Worm (Caenorhabditis elegans) whole organism, mixed stage, embryonic: Measurements from ENCODE around the gene dnc-2.

Experiments used
- M03D4.4 ChIP-seq: sonication (generic microtip); optimal IDR thresholded peaks from 2 replicates; lab custom pipeline; 2017; ENCODE audit warnings: mild to moderate bottlenecking, missing genetic modification characterization, missing compliant biosample characterization
- bed-3 ChIP-seq: fragments of 200-800 bp; sonication (Bioruptor generic); optimal IDR thresholded peaks from 3 replicates; lab custom pipeline; 2018; ENCODE audit warnings: mild to moderate bottlenecking, missing genetic modification characterization, moderate library complexity, missing compliant biosample characterization
- blmp-1 ChIP-seq: fragments of 150-350 bp; optimal IDR thresholded peaks from 2 replicates; lab custom pipeline; 2014; ENCODE audit warnings: missing biosample characterization, missing genetic modification characterization
- ceh-39 ChIP-seq: fragments of 150-350 bp; optimal IDR thresholded peaks from 2 replicates; lab custom pipeline; 2014; ENCODE audit warnings: missing biosample characterization, missing genetic modification characterization
- ceh-43 ChIP-seq: fragments of 200-800 bp; sonication (Bioruptor generic); optimal IDR thresholded peaks from 2 replicates; lab custom pipeline; 2018; ENCODE audit warnings: mild to moderate bottlenecking, missing genetic modification characterization, moderate library complexity, missing compliant biosample characterization
- ceh-83 ChIP-seq: fragments of 200-800 bp; sonication (Bioruptor generic); optimal IDR thresholded peaks from 2 replicates; lab custom pipeline; 2018; ENCODE audit warnings: mild to moderate bottlenecking, missing genetic modification characterization, missing compliant biosample characterization
- ces-1 ChIP-seq: fragments of 150-350 bp; optimal IDR thresholded peaks from 2 replicates; lab custom pipeline; 2014; ENCODE audit warnings: missing biosample characterization, missing genetic modification reagents, missing genetic modification characterization
- cnd-1 ChIP-seq: fragments of 200-800 bp; sonication (Bioruptor generic); optimal IDR thresholded peaks from 2 replicates; lab custom pipeline; 2018; ENCODE audit warnings: mild to moderate bottlenecking, missing genetic modification characterization, missing compliant biosample characterization
- drap-1 ChIP-seq: fragments of 200-800 bp; sonication (Bioruptor generic); optimal IDR thresholded peaks from 3 replicates; lab custom pipeline; 2018; ENCODE audit warnings: mild to moderate bottlenecking, missing genetic modification characterization, missing compliant biosample characterization
- elt-1 ChIP-seq: sonication (generic microtip); optimal IDR thresholded peaks from 2 replicates; lab custom pipeline; 2017; ENCODE audit warnings: missing genetic modification characterization, mild to moderate bottlenecking, missing compliant biosample characterization, antibody characterized with exemption, moderate library complexity, borderline replicate concordance; ENCODE audit not compliant: insufficient read depth
- elt-3 ChIP-seq: fragments of 150-350 bp; optimal IDR thresholded peaks from 2 replicates; lab custom pipeline; 2014; ENCODE audit warnings: missing biosample characterization, missing genetic modification characterization
- flh-1 ChIP-seq: fragments of 200-800 bp; sonication (Bioruptor generic); optimal IDR thresholded peaks from 2 replicates; lab custom pipeline; 2018; ENCODE audit warnings: mild to moderate bottlenecking, missing genetic modification characterization, moderate library complexity, missing compliant biosample characterization
- ham-2 ChIP-seq: fragments of 200-800 bp; sonication (Bioruptor generic); optimal IDR thresholded peaks from 2 replicates; lab custom pipeline; 2018; ENCODE audit warnings: mild to moderate bottlenecking, missing genetic modification characterization, missing compliant biosample characterization
- hlh-1 ChIP-seq: fragments of 150-350 bp; optimal IDR thresholded peaks from 2 replicates; lab custom pipeline; 2014; ENCODE audit warnings: missing biosample characterization, missing genetic modification reagents, missing genetic modification characterization
- lin-32 ChIP-seq: fragments of 200-800 bp; sonication (Bioruptor generic); optimal IDR thresholded peaks from 2 replicates; lab custom pipeline; 2018; ENCODE audit warnings: mild to moderate bottlenecking, missing genetic modification characterization, missing compliant biosample characterization
- lsy-2 ChIP-seq: fragments of 150-350 bp; optimal IDR thresholded peaks from 2 replicates; lab custom pipeline; 2014; ENCODE audit warnings: missing biosample characterization, missing genetic modification characterization
- mab-5 ChIP-seq: fragments of 150-350 bp; optimal IDR thresholded peaks from 2 replicates; lab custom pipeline; 2014; ENCODE audit warnings: missing biosample characterization, missing genetic modification characterization
- mep-1 ChIP-seq: fragments of 150-350 bp; optimal IDR thresholded peaks from 2 replicates; lab custom pipeline; 2017; ENCODE audit warnings: missing biosample characterization, missing genetic modification reagents, missing genetic modification characterization, inconsistent platforms
- mls-2 ChIP-seq: sonication (generic microtip); optimal IDR thresholded peaks from 2 replicates; lab custom pipeline; 2016; ENCODE audit warnings: mild to moderate bottlenecking, missing genetic modification characterization, moderate library complexity, missing compliant biosample characterization
- nhr-12 ChIP-seq: fragments of 150-350 bp; optimal IDR thresholded peaks from 2 replicates; lab custom pipeline; 2014; ENCODE audit warnings: missing biosample characterization, missing genetic modification characterization
- nhr-2 ChIP-seq: fragments of 150-350 bp; optimal IDR thresholded peaks from 2 replicates; lab custom pipeline; 2014; ENCODE audit warnings: missing biosample characterization, missing genetic modification characterization
- nhr-237 ChIP-seq: fragments of 150-350 bp; optimal IDR thresholded peaks from 2 replicates; lab custom pipeline; 2014; ENCODE audit warnings: missing biosample characterization, missing genetic modification characterization
- nhr-76 ChIP-seq: sonication (generic microtip); optimal IDR thresholded peaks from 2 replicates; lab custom pipeline; 2017; ENCODE audit warnings: missing biosample characterization, missing genetic modification characterization
- pha-4 ChIP-seq: fragments of 150-350 bp; optimal IDR thresholded peaks from 2 replicates; lab custom pipeline; 2018; ENCODE audit warnings: missing biosample characterization, missing genetic modification reagents, missing genetic modification characterization
- snpc-4 ChIP-seq: fragments of 150-350 bp; optimal IDR thresholded peaks from 2 replicates; lab custom pipeline; 2014; ENCODE audit warnings: missing biosample characterization, missing genetic modification characterization
- sptf-1 ChIP-seq: sonication (generic microtip); optimal IDR thresholded peaks from 2 replicates; lab custom pipeline; 2017; ENCODE audit warnings: mild to moderate bottlenecking, missing genetic modification characterization, moderate library complexity, missing compliant biosample characterization
- unc-120 ChIP-seq: sonication (generic microtip); optimal IDR thresholded peaks from 2 replicates; lab custom pipeline; 2017; ENCODE audit warnings: missing genetic modification characterization, missing compliant biosample characterization; ENCODE audit not compliant: poor library complexity, severe bottlenecking
- unc-39 ChIP-seq: fragments of 150-350 bp; optimal IDR thresholded peaks from 2 replicates; lab custom pipeline; 2014; ENCODE audit warnings: missing biosample characterization, missing genetic modification characterization
- unc-62 ChIP-seq: fragments of 150-350 bp; optimal IDR thresholded peaks from 2 replicates; lab custom pipeline; 2014; ENCODE audit warnings: missing biosample characterization, missing genetic modification reagents, missing genetic modification characterization
- zip-8 ChIP-seq: fragments of 150-350 bp; optimal IDR thresholded peaks from 2 replicates; lab custom pipeline; 2014; ENCODE audit warnings: missing biosample characterization, missing genetic modification characterization
- ztf-11 ChIP-seq: fragments of 150-350 bp; optimal IDR thresholded peaks from 2 replicates; lab custom pipeline; 2014; ENCODE audit warnings: missing biosample characterization, missing genetic modification characterization

Gene dnc-2

DNA sequence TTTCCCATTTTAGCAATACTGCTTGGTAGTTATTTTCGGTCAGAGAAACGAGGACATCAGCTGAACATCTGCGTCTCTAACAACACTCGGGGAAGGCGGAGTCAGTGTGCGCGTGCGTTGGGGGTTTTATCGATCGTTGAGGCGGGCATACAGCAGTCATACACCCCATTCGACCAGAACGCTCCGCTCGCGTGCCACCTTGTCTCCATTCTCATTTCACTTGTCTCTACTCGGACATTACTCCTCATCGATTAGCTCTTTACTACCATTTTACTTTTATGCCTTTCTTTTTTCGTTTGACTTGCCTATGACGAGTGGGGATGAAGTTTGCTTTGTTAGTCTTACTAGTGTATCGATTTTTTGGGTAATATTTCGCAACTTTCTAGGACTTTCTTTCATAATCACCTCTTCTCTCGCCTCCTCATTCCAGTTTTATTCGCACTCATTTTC lies 15.0 kb upstream of the dnc-2 start:
- no peak for TF ChIP-seq ceh-83
- TF ChIP-seq cnd-1 (tag; lab: Kevin White, UChicago) = no peak
- TF ChIP-seq ceh-43 = no peak
- TF ChIP-seq mep-1 (tag; lab: Kevin White, UChicago) = peak; percentile 45
- TF ChIP-seq nhr-12 = no peak
- TF ChIP-seq hlh-1 (tag; lab: Kevin White, UChicago) = peak; percentile 14
- peak; percentile 46 for TF ChIP-seq lin-32 (GFP tag; lab: Kevin White, UChicago)
- TF ChIP-seq bed-3 (GFP tag; lab: Kevin White, UChicago) = no peak
- TF ChIP-seq ces-1 = peak; percentile 13
- no peak for TF ChIP-seq snpc-4 (tag; lab: Kevin White, UChicago)
- TF ChIP-seq zip-8 (tag; lab: Kevin White, UChicago) = no peak
- peak; percentile 30 for TF ChIP-seq unc-62 (GFP tag; lab: Kevin White, UChicago)
- TF ChIP-seq lsy-2 (tag; lab: Kevin White, UChicago) = peak; percentile 19
- no peak for TF ChIP-seq nhr-237 (tag; lab: Kevin White, UChicago)
- TF ChIP-seq ztf-11 (tag; lab: Kevin White, UChicago) = no peak
- no peak for TF ChIP-seq nhr-76 (tag; lab: Kevin White, UChicago)
- TF ChIP-seq ceh-39 (tag; lab: Kevin White, UChicago) = peak; percentile 61
- TF ChIP-seq unc-120 (tag; lab: Kevin White, UChicago) = peak; percentile 79

DNA sequence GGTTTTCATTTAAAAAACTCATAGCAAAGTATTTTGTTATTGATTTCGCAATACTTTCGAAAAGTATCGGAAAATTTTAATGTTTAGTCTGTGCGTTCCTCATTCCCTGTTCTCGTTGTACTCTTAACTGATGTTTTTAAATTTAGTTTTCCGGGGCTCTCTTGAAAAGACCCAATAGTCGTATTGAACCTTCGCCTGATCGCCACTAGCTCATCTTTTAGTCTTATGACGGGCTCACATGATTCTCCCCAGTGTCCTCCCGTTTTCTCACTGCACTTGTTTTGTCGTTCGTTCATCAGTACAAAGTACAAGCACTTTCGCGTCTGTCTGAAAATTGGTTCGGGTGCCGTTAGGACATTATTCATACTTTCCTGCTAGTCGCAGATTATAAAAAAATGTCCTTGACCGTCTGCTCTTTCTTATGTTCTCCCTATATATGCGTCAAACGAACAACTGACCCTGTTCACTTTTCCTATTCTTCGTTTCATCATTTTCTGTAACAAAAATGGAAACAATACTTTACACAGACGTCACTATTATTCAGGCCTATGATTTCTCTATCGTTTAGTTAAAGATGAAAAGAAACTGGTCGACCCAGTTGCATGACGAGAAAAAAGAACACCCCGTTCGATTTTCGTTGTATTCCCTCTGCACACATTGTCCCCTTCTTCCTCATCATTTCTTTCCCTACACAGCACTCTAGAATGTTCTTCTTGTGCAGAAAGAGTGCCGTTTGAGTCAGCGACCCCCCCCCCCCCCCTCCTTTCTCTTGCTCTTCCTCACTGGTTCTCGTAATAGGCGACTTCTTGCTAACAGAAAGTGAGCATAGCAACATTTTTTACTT lies 14.1 kb upstream of the dnc-2 start, which contains the start of gene ubq-1:
Gene ubq-1 (plus strand): TSS at position 802 of the 844 bp plus-strand sequence.
- no peak for TF ChIP-seq hlh-1 (tag; lab: Kevin White, UChicago)
- no peak for TF ChIP-seq flh-1 (GFP tag; lab: Kevin White, UChicago)
- TF ChIP-seq cnd-1 (tag; lab: Kevin White, UChicago) = peak; percentile 58
- TF ChIP-seq ceh-39 (tag; lab: Kevin White, UChicago) = no peak
- TF ChIP-seq mls-2 (tag; lab: Kevin White, UChicago) = peak; percentile 50
- TF ChIP-seq M03D4.4 (tag; lab: Kevin White, UChicago) = peak; percentile 66

DNA sequence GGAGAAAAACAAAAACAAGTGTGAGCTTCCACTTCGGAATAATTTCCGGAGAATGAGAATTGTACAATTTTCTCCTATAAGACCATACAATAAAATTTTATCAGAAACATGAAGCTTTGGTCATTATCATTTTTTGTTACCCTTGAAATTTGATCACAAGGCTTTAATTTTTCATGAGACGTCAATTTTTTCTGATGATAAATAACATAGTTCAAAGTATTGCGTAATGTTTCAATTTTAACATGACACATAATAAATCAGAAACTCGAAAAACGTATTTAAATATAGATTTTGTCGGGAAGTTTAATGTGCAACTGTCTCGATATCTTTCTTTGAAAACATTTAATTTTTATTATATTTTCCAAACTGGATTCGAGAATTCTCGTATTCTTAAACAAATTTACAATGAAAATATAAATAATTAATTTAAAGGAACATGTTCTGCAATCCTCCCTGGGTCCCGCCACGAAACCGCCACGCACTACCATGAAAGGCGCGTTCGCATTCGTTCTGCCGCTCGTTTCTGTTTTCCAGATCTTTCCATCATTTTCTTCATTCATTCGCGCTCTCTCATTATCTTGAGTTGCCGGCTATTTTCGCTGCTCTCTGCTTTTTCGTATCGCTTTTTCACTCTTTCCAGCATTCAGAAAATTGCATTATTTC lies 13.4 kb upstream of the dnc-2 start:
- TF ChIP-seq mab-5 (no peak), zip-8 (tag; lab: Kevin White, UChicago) (peak; percentile 71)

DNA sequence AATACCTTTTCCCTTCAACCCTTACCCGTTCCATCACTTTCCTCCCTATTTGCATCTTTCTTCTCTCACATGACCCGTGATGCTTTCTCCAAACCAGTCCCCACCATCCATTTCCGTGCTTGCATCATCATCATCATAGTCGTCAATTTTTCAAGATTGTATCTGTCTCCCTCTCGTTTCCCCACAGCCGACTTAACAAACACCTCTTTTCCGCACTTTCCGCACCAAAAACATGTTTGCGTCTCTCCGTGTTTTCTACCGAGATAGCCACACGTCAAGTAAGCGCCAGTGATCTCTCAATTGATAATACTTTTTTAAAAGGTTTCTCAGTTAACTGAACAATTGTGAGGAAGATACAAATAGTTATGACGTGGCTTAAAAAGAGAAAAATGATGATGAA lies 12.5 kb upstream of the dnc-2 start:
- no peak for TF ChIP-seq M03D4.4 (tag; lab: Kevin White, UChicago)
- TF ChIP-seq sptf-1 (tag; lab: Kevin White, UChicago) = no peak
- TF ChIP-seq flh-1 (GFP tag; lab: Kevin White, UChicago) = no peak
- no peak for TF ChIP-seq lsy-2 (tag; lab: Kevin White, UChicago)
- TF ChIP-seq ham-2 = peak; percentile 57
- TF ChIP-seq mep-1 (tag; lab: Kevin White, UChicago) = no peak
- peak; percentile 45 for TF ChIP-seq blmp-1 (tag; lab: Kevin White, UChicago)
- TF ChIP-seq nhr-237 (tag; lab: Kevin White, UChicago) = peak; percentile 76
- TF ChIP-seq nhr-2 (tag; lab: Kevin White, UChicago) = no peak
- TF ChIP-seq elt-1 (tag; lab: Kevin White, UChicago) = peak; percentile 78
- no peak for TF ChIP-seq cnd-1 (tag; lab: Kevin White, UChicago)
- TF ChIP-seq drap-1 (GFP tag; lab: Kevin White, UChicago) = no peak
- no peak for TF ChIP-seq mls-2 (tag; lab: Kevin White, UChicago)
- TF ChIP-seq unc-39 = no peak
- TF ChIP-seq, all 35 proteins: peak for 4

DNA sequence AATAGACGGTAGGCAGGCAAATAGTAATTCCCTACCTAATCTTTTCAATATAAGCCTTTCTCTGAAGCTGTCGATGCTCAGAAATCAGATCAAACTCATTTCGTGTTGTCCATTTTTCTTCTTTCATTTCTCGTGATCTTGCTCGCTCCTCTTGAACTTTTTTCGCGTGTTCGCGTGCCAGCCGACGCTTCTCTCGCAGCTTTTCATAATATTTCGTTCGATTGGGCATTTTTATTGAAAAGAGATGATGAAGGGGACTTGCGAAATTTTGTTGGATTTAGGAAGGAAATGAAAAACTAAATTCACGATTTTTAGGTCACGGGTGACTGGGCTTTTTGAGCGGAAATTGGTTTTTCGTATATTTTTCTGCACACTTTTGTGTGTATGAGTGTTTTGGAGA lies 11.4 kb upstream of the dnc-2 start, which contains the start of gene EGAP1.1:
Gene EGAP1.1 (minus strand): TSS at position 229 of the 400 bp plus-strand sequence.
- TF ChIP-seq flh-1 (GFP tag; lab: Kevin White, UChicago) (no peak), ceh-43 (no peak), ces-1 (no peak), pha-4 (tag; lab: Kevin White, UChicago) (no peak), snpc-4 (tag; lab: Kevin White, UChicago) (no peak), hlh-1 (tag; lab: Kevin White, UChicago) (no peak), zip-8 (tag; lab: Kevin White, UChicago) (no peak), mab-5 (no peak), elt-3 (tag; lab: Kevin White, UChicago) (no peak), ceh-83 (no peak)
